Worm (Caenorhabditis elegans) whole organism, mixed stage, embryonic: ENCODE measurements around the gene nspg-1.

Source experiments
- cnd-1 ChIP-seq: fragments of 200-800 bp; sonication (Bioruptor generic); optimal IDR thresholded peaks from 2 replicates; lab custom pipeline; 2018; ENCODE audit warnings: mild to moderate bottlenecking, missing genetic modification characterization, missing compliant biosample characterization
- pha-4 ChIP-seq: fragments of 150-350 bp; optimal IDR thresholded peaks from 2 replicates; lab custom pipeline; 2018; ENCODE audit warnings: missing biosample characterization, missing genetic modification reagents, missing genetic modification characterization
- unc-39 ChIP-seq: fragments of 150-350 bp; optimal IDR thresholded peaks from 2 replicates; lab custom pipeline; 2014; ENCODE audit warnings: missing biosample characterization, missing genetic modification characterization

- TF ChIP-seq pha-4 (no peak), unc-39 (no peak), cnd-1 (tag; lab: Kevin White, UChicago) (no peak)
Measured at ce11 chrV:12905074-12905473, 37.2 kb upstream of the nspg-1 start, which contains the start of gene ttr-28.
